Fruit fly (Drosophila melanogaster) whole organism, prepupa: Measurements from ENCODE around the gene ENGase.

Experiments used
- CG10631 ChIP-seq: fragments of 200-800 bp; sonication (Bioruptor generic); optimal IDR thresholded peaks from 2 replicates; lab custom pipeline; 2016; ENCODE audit warnings: missing biosample characterization, missing genetic modification characterization
- CG1621 ChIP-seq: fragments of 200-800 bp; sonication (Bioruptor generic); optimal IDR thresholded peaks from 3 replicates; lab custom pipeline; 2018; ENCODE audit warnings: missing biosample characterization, mild to moderate bottlenecking, missing genetic modification characterization
- CG16779 ChIP-seq: fragments of 200-800 bp; sonication (Bioruptor generic); optimal IDR thresholded peaks from 3 replicates; lab custom pipeline; 2017; ENCODE audit warnings: missing biosample characterization, mild to moderate bottlenecking, missing genetic modification characterization
- CG4318 ChIP-seq: fragments of 200-800 bp; sonication (Bioruptor generic); optimal IDR thresholded peaks from 3 replicates; lab custom pipeline; 2017; ENCODE audit warnings: missing biosample characterization, mild to moderate bottlenecking, missing genetic modification characterization
- CG6808 ChIP-seq: fragments of 200-800 bp; sonication (Bioruptor generic); optimal IDR thresholded peaks from 3 replicates; lab custom pipeline; 2017; ENCODE audit warnings: missing biosample characterization, missing genetic modification characterization, mild to moderate bottlenecking, moderate library complexity, missing genetic modification reagents
- Ets21C ChIP-seq: fragments of 200-800 bp; sonication (Bioruptor generic); optimal IDR thresholded peaks from 3 replicates; lab custom pipeline; 2016; ENCODE audit warnings: missing biosample characterization, missing genetic modification characterization
- Gug ChIP-seq: fragments of 200-800 bp; sonication (Bioruptor generic); IDR thresholded peaks from 2 replicates; pipeline ENCODE4 v1.3.6; 2022; ENCODE audit warnings: missing biosample characterization, missing genetic modification characterization
- Lpt ChIP-seq: fragments of 200-800 bp; sonication (Bioruptor generic); optimal IDR thresholded peaks from 3 replicates; lab custom pipeline; 2016; ENCODE audit warnings: missing biosample characterization, missing genetic modification characterization
- OdsH ChIP-seq: fragments of 200-800 bp; sonication (Bioruptor generic); optimal IDR thresholded peaks from 3 replicates; lab custom pipeline; 2016; ENCODE audit warnings: missing biosample characterization, missing genetic modification characterization
- Sox15 ChIP-seq: fragments of 200-800 bp; sonication (Bioruptor generic); optimal IDR thresholded peaks from 3 replicates; lab custom pipeline; 2016; ENCODE audit warnings: missing biosample characterization, missing genetic modification characterization
- topi ChIP-seq: fragments of 200-800 bp; sonication (Bioruptor generic); optimal IDR thresholded peaks from 3 replicates; lab custom pipeline; 2016; ENCODE audit warnings: missing biosample characterization, missing genetic modification characterization

DNA sequence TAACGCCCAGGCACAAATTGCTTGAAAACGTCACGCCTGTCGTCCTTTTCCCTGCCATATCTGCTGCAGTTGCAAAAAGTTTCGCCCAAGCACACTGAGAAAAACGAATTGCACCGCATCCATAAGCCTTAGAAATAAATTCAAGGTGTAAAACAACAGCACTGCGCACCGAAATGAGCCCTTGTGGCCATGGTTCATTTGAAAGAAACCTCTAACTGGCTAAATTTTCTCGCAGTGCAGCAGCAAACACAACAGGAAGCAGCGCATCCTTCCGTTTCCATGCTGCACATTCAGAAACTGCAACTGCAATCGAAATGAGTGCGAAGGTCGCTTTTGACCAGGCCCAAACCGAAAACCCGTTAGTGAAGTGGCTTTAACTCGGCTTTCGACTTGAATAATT is 992 bp downstream of the ENGase start:
- TF ChIP-seq Gug (GFP tag; lab: Robert Waterston, UW) (no peak), CG10631 (GFP tag; lab: Kevin White, UChicago) (peak; percentile 34), Ets21C (no peak), CG4318 (GFP tag; lab: Kevin White, UChicago) (no peak), Sox15 (GFP tag; lab: Kevin White, UChicago) (no peak), topi (GFP tag; lab: Kevin White, UChicago) (peak; percentile 28), OdsH (GFP tag; lab: Kevin White, UChicago) (peak; percentile 28), CG16779 (tag; lab: Kevin White, UChicago) (no peak), Lpt (GFP tag; lab: Kevin White, UChicago) (no peak), CG6808 (GFP tag; lab: Kevin White, UChicago) (no peak), CG1621 (tag; lab: Kevin White, UChicago) (peak; percentile 6)
